Fruit fly (Drosophila melanogaster): ENCODE results near the gene CG6013.

- TF ChIP-seq Abd-B (GFP tag; optimal IDR thresholded peaks at IDR 0.05) (no peak), woc (GFP tag; optimal IDR thresholded peaks at IDR 0.05) (no peak), GATAd (GFP tag; optimal IDR thresholded peaks at IDR 0.05) (no peak), pan (optimal IDR thresholded peaks at IDR 0.05) (no peak)
Observed at dm6 chr3R:19024761-19025160, 6.5 kb upstream of the CG6013 start, which contains the start of gene CG14285.
